Worm (Caenorhabditis elegans) whole organism, L3 larva: ENCODE results near the gene ugt-44.

ENCODE experiments used
- nfya-1 ChIP-seq: sonication (generic microtip); optimal IDR thresholded peaks from 2 replicates; lab custom pipeline; 2017; ENCODE audit warnings: missing genetic modification characterization, mild to moderate bottlenecking, missing compliant biosample characterization, antibody characterized with exemption, moderate library complexity; ENCODE audit not compliant: insufficient read depth
- zag-1 ChIP-seq: fragments of 150-350 bp; optimal IDR thresholded peaks from 2 replicates; lab custom pipeline; 2014; ENCODE audit warnings: missing biosample characterization, missing genetic modification characterization

- no peak for TF ChIP-seq zag-1 (tag; lab: Kevin White, UChicago)
- TF ChIP-seq nfya-1 (tag; lab: Kevin White, UChicago): no peak
Observed at ce11 chrIV:10430507-10430906, 39.0 kb upstream of the ugt-44 start.
